Worm (Caenorhabditis elegans): ENCODE data around the gene Y38C1AA.19.

The Y38C1AA.19 gene

DNA sequence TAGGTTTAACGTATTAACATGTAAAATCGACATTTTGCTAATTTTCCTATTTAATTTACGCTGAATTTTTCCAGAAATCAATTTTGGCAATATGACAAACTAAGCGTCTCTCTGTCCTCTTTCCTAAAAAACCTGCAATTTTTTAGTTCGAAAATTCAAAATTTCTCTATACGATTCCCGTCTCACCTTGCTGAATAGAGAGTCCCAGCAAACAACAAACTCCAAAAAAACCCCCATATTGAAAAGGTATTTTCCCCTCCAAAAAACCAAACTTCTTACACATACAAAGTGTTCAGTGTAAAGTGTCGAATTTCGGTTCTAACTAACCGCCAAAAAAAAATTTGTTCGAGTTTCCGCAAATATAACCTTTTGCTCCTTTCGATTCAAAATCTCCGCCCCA, 24.2 kb downstream of the Y38C1AA.19 start, which contains the start of gene pnc-1:
Gene pnc-1 (plus strand): TSS at position 301 of the 400 bp plus-strand sequence.
- TF ChIP-seq nhr-23 (tag; optimal IDR thresholded peaks at IDR 0.05), result no peak
- TF ChIP-seq nhr-12 (tag; optimal IDR thresholded peaks at IDR 0.05), result no peak
- TF ChIP-seq elt-3 (tag; optimal IDR thresholded peaks at IDR 0.05), result no peak
- no peak for TF ChIP-seq jun-1 (tag; optimal IDR thresholded peaks at IDR 0.05)
- TF ChIP-seq zag-1 (tag; optimal IDR thresholded peaks at IDR 0.05), result no peak
- no peak for TF ChIP-seq nhr-76 (tag; optimal IDR thresholded peaks at IDR 0.05)
- TF ChIP-seq ZK546.5 (tag; optimal IDR thresholded peaks at IDR 0.05), result no peak

DNA sequence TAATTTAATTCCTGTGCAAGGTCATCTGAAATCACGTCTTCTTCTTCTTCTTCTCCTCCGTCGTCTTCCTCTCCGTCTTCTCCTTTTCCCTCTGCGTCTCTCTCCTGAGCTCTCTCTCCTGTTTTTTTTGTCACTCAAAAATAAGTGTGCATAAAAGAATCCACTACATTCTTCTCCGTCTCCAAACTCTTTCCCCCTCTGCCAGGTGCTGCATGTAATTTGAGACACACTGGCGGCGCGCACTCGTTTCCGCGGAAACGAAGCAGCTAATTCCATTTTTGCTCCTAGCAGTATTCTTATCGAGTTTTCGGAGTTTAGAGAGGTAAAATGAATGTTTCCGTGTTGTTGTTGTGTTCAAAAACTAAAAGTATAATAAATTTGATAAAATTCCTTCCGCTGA, 26.1 kb downstream of the Y38C1AA.19 start:
- TF ChIP-seq aly-2 (tag; optimal IDR thresholded peaks at IDR 0.05), result no peak
- TF ChIP-seq egl-27 (tag; optimal IDR thresholded peaks at IDR 0.05), result no peak
- TF ChIP-seq zag-1 (tag; optimal IDR thresholded peaks at IDR 0.05), result no peak
- no peak for TF ChIP-seq ama-1 (optimal IDR thresholded peaks at IDR 0.05)
- peak; percentile 3 for TF ChIP-seq lin-15B (tag; optimal IDR thresholded peaks at IDR 0.05)
- TF ChIP-seq mml-1 (tag; optimal IDR thresholded peaks at IDR 0.05), result no peak

DNA sequence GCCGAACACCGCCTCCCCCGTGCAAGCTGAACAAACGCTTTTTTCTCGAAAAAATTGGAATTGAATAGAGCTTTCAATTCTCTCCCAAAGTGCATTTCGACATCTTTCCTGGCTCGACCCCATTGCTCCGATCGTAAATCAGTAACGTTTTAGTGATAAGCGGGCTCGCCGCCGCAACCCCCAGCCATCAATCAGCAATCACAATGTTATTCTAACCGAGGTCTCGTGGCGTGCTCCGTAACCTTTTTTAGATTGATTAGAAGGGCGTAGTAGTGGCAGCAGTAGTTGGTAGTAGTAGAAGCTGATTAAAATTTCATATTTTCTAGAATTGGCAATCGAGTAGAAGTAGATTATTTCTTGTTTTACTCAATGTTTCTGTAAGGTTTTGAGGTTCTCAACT, 27.4 kb downstream of the Y38C1AA.19 start:
- TF ChIP-seq ceh-28 (tag; optimal IDR thresholded peaks at IDR 0.05) (no peak), aly-2 (tag; optimal IDR thresholded peaks at IDR 0.05) (no peak), elt-2 (tag; optimal IDR thresholded peaks at IDR 0.05) (peak; percentile 53)

DNA sequence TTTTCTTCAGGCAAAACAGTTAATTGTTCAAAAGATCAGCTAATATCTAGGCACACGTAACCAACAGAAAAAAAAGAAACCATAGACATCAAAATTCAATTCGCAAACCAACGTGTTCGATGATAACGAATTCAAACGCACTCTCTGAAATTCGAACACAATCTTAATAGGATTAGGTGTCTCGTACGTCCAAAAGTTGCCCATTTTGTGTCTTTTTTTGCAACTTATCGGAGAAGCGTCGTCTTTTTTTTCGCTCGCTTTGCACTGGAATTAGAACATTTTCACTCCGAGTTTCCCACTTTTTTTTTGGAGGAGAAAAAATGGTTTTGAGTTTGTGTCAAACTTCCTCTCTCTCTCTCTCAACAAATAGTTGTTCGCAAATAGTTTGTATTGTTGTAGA, 29.1 kb downstream of the Y38C1AA.19 start:
- TF ChIP-seq ztf-11 (tag; optimal IDR thresholded peaks at IDR 0.05) (no peak), hmg-11 (tag; optimal IDR thresholded peaks at IDR 0.05) (no peak), pqm-1 (tag; optimal IDR thresholded peaks at IDR 0.05) (no peak), R02D3.7 (tag; optimal IDR thresholded peaks at IDR 0.05) (no peak), pha-4 (tag; optimal IDR thresholded peaks at IDR 0.05) (peak; percentile 50), elt-2 (tag; optimal IDR thresholded peaks at IDR 0.05) (peak; percentile 37), nhr-43 (tag; optimal IDR thresholded peaks at IDR 0.05; ENCODE audit: poor library complexity, severe bottlenecking) (no peak), unc-62 (GFP tag; optimal IDR thresholded peaks at IDR 0.05) (no peak)

DNA sequence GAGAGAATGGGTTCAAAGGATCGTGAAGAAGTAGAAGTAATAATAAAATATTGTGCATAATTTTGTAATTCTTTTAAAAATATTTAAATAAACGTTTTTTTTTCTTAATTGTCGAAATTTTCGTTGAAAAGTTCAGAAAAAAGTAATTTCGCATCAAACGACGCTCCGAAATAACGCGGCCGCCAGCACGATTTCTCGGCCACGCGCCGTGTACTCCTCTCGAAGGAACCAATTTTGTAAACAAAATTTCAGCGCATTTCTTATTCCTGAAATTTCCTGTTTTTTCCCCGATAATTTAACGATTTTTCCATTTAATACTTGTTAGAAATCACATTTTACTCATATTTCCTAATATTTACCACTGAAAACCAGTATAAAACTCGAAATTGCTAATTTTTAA, 32.1 kb downstream of the Y38C1AA.19 start, which contains the start of gene Y38C1AA.12:
Gene Y38C1AA.12 (plus strand): TSS at position 211 of the 400 bp plus-strand sequence.
- TF ChIP-seq ceh-82 (tag; optimal IDR thresholded peaks at IDR 0.05) (no peak), snpc-4 (tag; optimal IDR thresholded peaks at IDR 0.05) (peak; percentile 86), fkh-2 (tag; optimal IDR thresholded peaks at IDR 0.05) (no peak), nfya-1 (tag; optimal IDR thresholded peaks at IDR 0.05; ENCODE audit: insufficient read depth) (peak; percentile 74), elt-2 (tag; optimal IDR thresholded peaks at IDR 0.05) (peak; percentile 33), nhr-77 (tag; optimal IDR thresholded peaks at IDR 0.05) (peak; percentile 25), ama-1 (optimal IDR thresholded peaks at IDR 0.05) (no peak), R02D3.7 (tag; optimal IDR thresholded peaks at IDR 0.05) (peak; percentile 33), ceh-9 (tag; optimal IDR thresholded peaks at IDR 0.05) (no peak), lin-39 (tag; optimal IDR thresholded peaks at IDR 0.05) (peak; percentile 64), nhr-67 (tag; optimal IDR thresholded peaks at IDR 0.05) (no peak), fkh-10 (GFP tag; optimal IDR thresholded peaks at IDR 0.05) (no peak), pha-4 (tag; optimal IDR thresholded peaks at IDR 0.05) (peak; percentile 95), tbx-2 (tag; optimal IDR thresholded peaks at IDR 0.05) (peak; percentile 32), egl-5 (tag; optimal IDR thresholded peaks at IDR 0.05) (no peak), nhr-43 (tag; optimal IDR thresholded peaks at IDR 0.05; ENCODE audit: poor library complexity, severe bottlenecking) (peak; percentile 94), nhr-25 (tag; optimal IDR thresholded peaks at IDR 0.05) (peak; percentile 53), unc-39 (tag; optimal IDR thresholded peaks at IDR 0.05) (no peak), lin-15B (tag; optimal IDR thresholded peaks at IDR 0.05) (peak; percentile 90), nhr-12 (tag; optimal IDR thresholded peaks at IDR 0.05) (no peak), nhr-23 (tag; optimal IDR thresholded peaks at IDR 0.05) (peak; percentile 85), lsy-12 (tag; optimal IDR thresholded peaks at IDR 0.05) (peak; percentile 65), elt-3 (tag; optimal IDR thresholded peaks at IDR 0.05) (no peak), hmg-11 (tag; optimal IDR thresholded peaks at IDR 0.05) (peak; percentile 64), eor-1 (tag; optimal IDR thresholded peaks at IDR 0.05) (peak in 1 of 2 experiments; percentile 36), pqm-1 (tag; optimal IDR thresholded peaks at IDR 0.05) (peak; percentile 5), nhr-28 (tag; optimal IDR thresholded peaks at IDR 0.05) (no peak)
